Worm (Caenorhabditis elegans) whole organism, L4 larva: Measurements from ENCODE around the gene smc-6.

ENCODE experiments used
- D1046.2 ChIP-seq: fragments of 200-800 bp; sonication (Bioruptor generic); IDR thresholded peaks from 2 replicates; pipeline ENCODE4 v1.3.6; 2022; ENCODE audit warnings: missing genetic modification characterization, missing compliant biosample characterization
- R02D3.7 ChIP-seq: fragments of 150-350 bp; sonication (generic microtip); optimal IDR thresholded peaks from 3 replicates; lab custom pipeline; 2014; ENCODE audit warnings: missing biosample characterization, missing genetic modification characterization
- Y105C5A.15 ChIP-seq: fragments of 200-800 bp; sonication (Bioruptor generic); IDR thresholded peaks from 2 replicates; pipeline ENCODE4 v1.3.6; 2022; ENCODE audit warnings: missing genetic modification characterization, missing compliant biosample characterization
- Y75B8A.6 ChIP-seq: fragments of 200-800 bp; sonication (Bioruptor generic); IDR thresholded peaks from 2 replicates; pipeline ENCODE4 v1.3.6; 2022; ENCODE audit warnings: missing genetic modification reagents, missing genetic modification characterization, missing compliant biosample characterization
- aly-2 ChIP-seq: sonication (generic microtip); optimal IDR thresholded peaks from 2 replicates; lab custom pipeline; 2018; ENCODE audit warnings: missing biosample characterization, missing genetic modification characterization
- ceh-20 ChIP-seq: fragments of 200-800 bp; sonication (Bioruptor generic); IDR thresholded peaks from 2 replicates; pipeline ENCODE4 v1.3.6; 2022; ENCODE audit warnings: missing genetic modification reagents, missing genetic modification characterization, missing compliant biosample characterization
- ceh-44 ChIP-seq: fragments of 200-800 bp; sonication (Bioruptor generic); IDR thresholded peaks from 2 replicates; pipeline ENCODE4 v1.3.6; 2022; ENCODE audit warnings: missing genetic modification reagents, missing genetic modification characterization, missing compliant biosample characterization
- ceh-62 ChIP-seq: sonication (generic microtip); optimal IDR thresholded peaks from 2 replicates; lab custom pipeline; 2017; ENCODE audit warnings: missing biosample characterization, missing genetic modification characterization
- cey-2 ChIP-seq: sonication (generic microtip); optimal IDR thresholded peaks from 3 replicates; lab custom pipeline; 2017; ENCODE audit warnings: missing genetic modification characterization, mild to moderate bottlenecking, missing compliant biosample characterization, antibody characterized with exemption, borderline replicate concordance; ENCODE audit not compliant: insufficient read depth
- ctbp-1 ChIP-seq: fragments of 200-800 bp; sonication (Bioruptor generic); IDR thresholded peaks from 2 replicates; pipeline ENCODE4 v1.3.6; 2022; ENCODE audit warnings: missing genetic modification reagents, missing genetic modification characterization, missing compliant biosample characterization
- daf-16 ChIP-seq, 3 experiments: sonication (generic microtip); optimal IDR thresholded peaks; 2 replicates each; lab custom pipeline; 2016 to 2017; ENCODE audit warnings: missing genetic modification characterization in 3 of 3, missing genetic modification reagents in 3 of 3, mild to moderate bottlenecking in 2 of 3, missing compliant biosample characterization in 2 of 3, missing biosample characterization in 1 of 3, moderate library complexity in 1 of 3
- dmd-6 ChIP-seq: fragments of 200-800 bp; sonication (Bioruptor generic); IDR thresholded peaks from 2 replicates; pipeline ENCODE4 v1.3.6; 2022; ENCODE audit warnings: missing genetic modification reagents, missing genetic modification characterization, missing compliant biosample characterization
- dmd-9 ChIP-seq: fragments of 200-800 bp; sonication (Bioruptor generic); IDR thresholded peaks from 2 replicates; pipeline ENCODE4 v1.3.6; 2022; ENCODE audit warnings: missing genetic modification reagents, missing genetic modification characterization, missing compliant biosample characterization
- dpl-1 ChIP-seq: fragments of 150-350 bp; optimal IDR thresholded peaks from 2 replicates; lab custom pipeline; 2014; ENCODE audit warnings: missing biosample characterization, missing genetic modification reagents, missing genetic modification characterization
- duxl-1 ChIP-seq: sonication (generic microtip); optimal IDR thresholded peaks from 2 replicates; lab custom pipeline; 2016; ENCODE audit warnings: mild to moderate bottlenecking, missing genetic modification characterization, moderate library complexity, missing compliant biosample characterization; ENCODE audit not compliant: poor library complexity
- dve-1 ChIP-seq: sonication (generic microtip); optimal IDR thresholded peaks from 2 replicates; lab custom pipeline; 2017; ENCODE audit warnings: antibody characterized with exemption, mild to moderate bottlenecking, missing genetic modification characterization, missing compliant biosample characterization; ENCODE audit not compliant: insufficient read depth
- egl-27 ChIP-seq: sonication (generic microtip); optimal IDR thresholded peaks from 3 replicates; lab custom pipeline; 2017; ENCODE audit warnings: missing biosample characterization, missing genetic modification reagents, missing genetic modification characterization
- egl-43 ChIP-seq: fragments of 200-800 bp; sonication (Bioruptor generic); IDR thresholded peaks from 2 replicates; pipeline ENCODE4 v1.3.6; 2022; ENCODE audit warnings: missing genetic modification reagents, missing genetic modification characterization, missing compliant biosample characterization
- fkh-10 ChIP-seq: fragments of 150-350 bp; optimal IDR thresholded peaks from 2 replicates; lab custom pipeline; 2014; ENCODE audit warnings: missing biosample characterization, missing genetic modification reagents, missing genetic modification characterization
- jun-1 ChIP-seq: fragments of 150-350 bp; optimal IDR thresholded peaks from 2 replicates; lab custom pipeline; 2014; ENCODE audit warnings: missing biosample characterization, missing genetic modification reagents, missing genetic modification characterization
- lim-7 ChIP-seq: fragments of 200-800 bp; sonication (Bioruptor generic); IDR thresholded peaks from 2 replicates; pipeline ENCODE4 v1.3.6; 2022; ENCODE audit warnings: missing genetic modification characterization, missing compliant biosample characterization
- lin-1 ChIP-seq: fragments of 200-800 bp; sonication (Bioruptor generic); IDR thresholded peaks from 2 replicates; pipeline ENCODE4 v1.3.6; 2022; ENCODE audit warnings: missing genetic modification reagents, missing genetic modification characterization, missing compliant biosample characterization
- lsy-2 ChIP-seq, 2 experiments: fragments of 150-350 bp in 1 of 2; sonication (generic microtip) in 1 of 2; optimal IDR thresholded peaks; 2 replicates each; lab custom pipeline; 2014 to 2017; ENCODE audit warnings: missing biosample characterization in 2 of 2, missing genetic modification characterization in 2 of 2
- madf-5 ChIP-seq, 2 experiments: fragments of 200-800 bp; sonication (Bioruptor generic); IDR thresholded peaks; 2 replicates each; pipeline ENCODE4 v1.3.6; 2022; ENCODE audit warnings: missing compliant biosample characterization in 2 of 2, missing genetic modification characterization in 2 of 2
- mdl-1 ChIP-seq, 2 experiments: fragments of 150-350 bp in 1 of 2; sonication (generic microtip) in 1 of 2; optimal IDR thresholded peaks; 2 replicates each; lab custom pipeline; 2014 to 2017; ENCODE audit warnings: missing biosample characterization in 2 of 2, missing genetic modification characterization in 2 of 2
- mdt-29 ChIP-seq: fragments of 200-800 bp; sonication (Bioruptor generic); IDR thresholded peaks from 2 replicates; pipeline ENCODE4 v1.3.6; 2022; ENCODE audit warnings: missing genetic modification reagents, missing genetic modification characterization, missing compliant biosample characterization
- nhr-237 ChIP-seq: sonication (generic microtip); optimal IDR thresholded peaks from 2 replicates; lab custom pipeline; 2017; ENCODE audit warnings: missing biosample characterization, missing genetic modification characterization
- nhr-25 ChIP-seq: sonication (generic microtip); optimal IDR thresholded peaks from 2 replicates; lab custom pipeline; 2017; ENCODE audit warnings: missing genetic modification characterization, mild to moderate bottlenecking, missing compliant biosample characterization, antibody characterized with exemption, moderate library complexity, borderline replicate concordance; ENCODE audit not compliant: insufficient read depth
- nhr-28 ChIP-seq: fragments of 150-350 bp; optimal IDR thresholded peaks from 2 replicates; lab custom pipeline; 2014; ENCODE audit warnings: missing biosample characterization, missing genetic modification characterization
- nhr-76 ChIP-seq: fragments of 150-350 bp; optimal IDR thresholded peaks from 2 replicates; lab custom pipeline; 2014; ENCODE audit warnings: missing biosample characterization, missing genetic modification characterization
- pha-4 ChIP-seq, 2 experiments: fragments of 150-350 bp in 1 of 2; fragments of 200-800 bp in 1 of 2; sonication (Bioruptor generic) in 1 of 2; IDR thresholded peaks in 1 of 2; optimal IDR thresholded peaks in 1 of 2; 2 replicates each; pipeline versions ENCODE4 v1.3.6 to Lab custom; 2014 to 2022; ENCODE audit warnings: missing genetic modification characterization in 2 of 2, missing genetic modification reagents in 2 of 2, missing biosample characterization in 1 of 2, missing compliant biosample characterization in 1 of 2
- php-3 ChIP-seq: fragments of 200-800 bp; sonication (Bioruptor generic); IDR thresholded peaks from 2 replicates; pipeline ENCODE4 v1.3.6; 2022; ENCODE audit warnings: missing genetic modification reagents, missing genetic modification characterization, missing compliant biosample characterization
- pqm-1 ChIP-seq: sonication (generic microtip); optimal IDR thresholded peaks from 2 replicates; lab custom pipeline; 2017; ENCODE audit warnings: missing biosample characterization, missing genetic modification characterization
- skn-1 ChIP-seq: fragments of 150-350 bp; optimal IDR thresholded peaks from 2 replicates; lab custom pipeline; 2014; ENCODE audit warnings: missing biosample characterization, missing genetic modification characterization
- snpc-1.2 ChIP-seq: fragments of 200-800 bp; sonication (Bioruptor generic); IDR thresholded peaks from 2 replicates; pipeline ENCODE4 v1.3.6; 2022; ENCODE audit warnings: missing genetic modification reagents, missing genetic modification characterization, missing compliant biosample characterization
- spr-1 ChIP-seq: sonication (generic microtip); optimal IDR thresholded peaks from 2 replicates; lab custom pipeline; 2016; ENCODE audit warnings: mild to moderate bottlenecking, missing genetic modification characterization, missing compliant biosample characterization
- tra-1 ChIP-seq: fragments of 200-800 bp; sonication (Bioruptor generic); IDR thresholded peaks from 2 replicates; pipeline ENCODE4 v1.3.6; 2022; ENCODE audit warnings: missing genetic modification reagents, missing genetic modification characterization, missing compliant biosample characterization
- unc-39 ChIP-seq: sonication (generic microtip); optimal IDR thresholded peaks from 2 replicates; lab custom pipeline; 2017; ENCODE audit warnings: missing biosample characterization, missing genetic modification characterization
- unc-62 ChIP-seq, 3 experiments: fragments of 150-350 bp in 1 of 3; sonication (generic microtip); optimal IDR thresholded peaks in 2 of 3; peaks in 1 of 3; 1 replicate in 1 of 3; 2 replicates in 2 of 3; lab custom pipeline; 2014 to 2017; ENCODE audit warnings: missing biosample characterization in 3 of 3, missing genetic modification characterization in 3 of 3, missing genetic modification reagents in 3 of 3, missing genotype in 1 of 3
- vab-7 ChIP-seq: fragments of 200-800 bp; sonication (Bioruptor generic); IDR thresholded peaks from 2 replicates; pipeline ENCODE4 v1.3.6; 2022; ENCODE audit warnings: missing genetic modification reagents, missing genetic modification characterization, missing compliant biosample characterization
- zfp-2 ChIP-seq: sonication (generic microtip); optimal IDR thresholded peaks from 2 replicates; lab custom pipeline; 2016; ENCODE audit warnings: mild to moderate bottlenecking, missing genetic modification characterization, missing compliant biosample characterization
- zfp-3 ChIP-seq: fragments of 200-800 bp; sonication (Bioruptor generic); conservative IDR thresholded peaks from 2 replicates; pipeline ENCODE4 v1.3.6; 2022; ENCODE audit warnings: missing genetic modification reagents, missing genetic modification characterization, missing compliant biosample characterization
- ztf-11 ChIP-seq: fragments of 150-350 bp; optimal IDR thresholded peaks from 2 replicates; lab custom pipeline; 2014; ENCODE audit warnings: missing biosample characterization, missing genetic modification characterization
- ztf-7 ChIP-seq: fragments of 150-350 bp; optimal IDR thresholded peaks from 2 replicates; lab custom pipeline; 2014; ENCODE audit warnings: missing biosample characterization, missing genetic modification characterization

Gene smc-6

ce11 chrII:11612034-11612723, 33.7 kb downstream of the smc-6 start, which contains the start of gene F07A11.5 (continued):
- TF ChIP-seq daf-16 (GFP tag; optimal IDR thresholded peaks at IDR 0.05; lab: Kevin White, UChicago) (no peak), daf-16 (tag; optimal IDR thresholded peaks at IDR 0.05; lab: Kevin White, UChicago) (peak; percentile 57), ceh-44 (GFP tag; lab: Robert Waterston, UW) (no peak), ctbp-1 (GFP tag; lab: Robert Waterston, UW) (no peak), zfp-2 (tag; lab: Kevin White, UChicago) (no peak), mdt-29 (GFP tag; lab: Robert Waterston, UW) (no peak), egl-27 (tag; lab: Kevin White, UChicago) (no peak), D1046.2 (GFP tag; lab: Robert Waterston, UW) (no peak), jun-1 (no peak), ceh-62 (tag; lab: Kevin White, UChicago) (no peak), aly-2 (no peak), dmd-6 (GFP tag; lab: Robert Waterston, UW) (peak; percentile 50), nhr-237 (tag; lab: Kevin White, UChicago) (no peak), nhr-25 (tag; lab: Kevin White, UChicago) (no peak), Y75B8A.6 (GFP tag; lab: Robert Waterston, UW) (no peak), egl-43 (no peak), madf-5 (GFP tag; IDR thresholded peaks at IDR 0.05; lab: Robert Waterston, UW) (no peak), tra-1 (GFP tag; lab: Robert Waterston, UW) (no peak), php-3 (GFP tag; lab: Robert Waterston, UW) (no peak), pqm-1 (tag; lab: Kevin White, UChicago) (no peak), duxl-1 (tag; lab: Kevin White, UChicago) (no peak), spr-1 (tag; lab: Kevin White, UChicago) (no peak), vab-7 (GFP tag; lab: Robert Waterston, UW) (no peak), dpl-1 (GFP tag; lab: Kevin White, UChicago) (no peak), ztf-11 (tag; lab: Kevin White, UChicago) (no peak), lim-7 (0 out of 2 replicates have a peak, but pooled peaks have one; percentile 51), Y105C5A.15 (no peak), lsy-2 (tag; optimal IDR thresholded peaks at IDR 0.05; lab: Kevin White, UChicago) (no peak), lin-1 (GFP tag; lab: Robert Waterston, UW) (no peak), ztf-7 (tag; lab: Kevin White, UChicago) (no peak), dmd-9 (GFP tag; lab: Robert Waterston, UW) (no peak), skn-1 (tag; lab: Kevin White, UChicago) (no peak), zfp-3 (GFP tag; lab: Robert Waterston, UW) (no peak), fkh-10 (GFP tag; lab: Kevin White, UChicago) (no peak), nhr-28 (tag; lab: Kevin White, UChicago) (no peak), ceh-20 (GFP tag; lab: Robert Waterston, UW) (no peak), snpc-1.2 (no peak), mdl-1 (tag; optimal IDR thresholded peaks at IDR 0.05; lab: Kevin White, UChicago) (peak in 1 of 2 experiments; percentile 29), R02D3.7 (tag; lab: Kevin White, UChicago) (no peak), cey-2 (tag; lab: Kevin White, UChicago) (no peak), unc-39 (tag; lab: Kevin White, UChicago) (no peak), unc-62 (GFP tag; optimal IDR thresholded peaks at IDR 0.05 in 1 of 2; lab: Kevin White, UChicago) (no peak), unc-62 (tag; optimal IDR thresholded peaks at IDR 0.05; lab: Kevin White, UChicago) (no peak), dve-1 (tag; lab: Kevin White, UChicago) (peak; percentile 2), nhr-76 (tag; lab: Kevin White, UChicago) (no peak), pha-4 (GFP tag; IDR thresholded peaks at IDR 0.05; lab: Robert Waterston, UW) (no peak), pha-4 (tag; optimal IDR thresholded peaks at IDR 0.05; lab: Kevin White, UChicago) (no peak)
